Worm (Caenorhabditis elegans): Measurements from ENCODE around the gene arf-5.

ce11 chrIV:7957504-7957903 lies 24.8 kb upstream of the arf-5 start, which contains the start of gene frpr-10:
- TF ChIP-seq W03F9.2 (tag; optimal IDR thresholded peaks at IDR 0.05) (no peak), him-1 (tag; optimal IDR thresholded peaks at IDR 0.05) (no peak), dao-5 (tag; optimal IDR thresholded peaks at IDR 0.05) (no peak)

All from whole organism, L4/young adult.